Fruit fly (Drosophila melanogaster) whole organism, embryonic: Measurements from ENCODE around the gene CG42342.
A peak's percentile ranks its signal among the peaks of the same experiment; 100 is the strongest.

Experiments used
- Atf3 ChIP-seq: fragments of 200-800 bp; sonication (Bioruptor generic); optimal IDR thresholded peaks from 3 replicates; lab custom pipeline; 2016; ENCODE audit warnings: missing biosample characterization, missing genetic modification characterization
- B-H1 ChIP-seq: fragments of 200-800 bp; sonication (Bioruptor generic); IDR thresholded peaks from 3 replicates; pipeline ENCODE4 v1.3.6; 2022; ENCODE audit warnings: missing biosample characterization, missing genetic modification characterization
- Bgb ChIP-seq: fragments of 200-800 bp; sonication (Bioruptor generic); IDR thresholded peaks from 2 replicates; pipeline ENCODE4 v1.3.6; 2022; ENCODE audit warnings: missing biosample characterization, missing genetic modification characterization; ENCODE audit not compliant: partially characterized antibody
- C15 ChIP-seq: fragments of 200-800 bp; sonication (Bioruptor generic); IDR thresholded peaks from 3 replicates; pipeline ENCODE4 v1.3.6; 2022; ENCODE audit warnings: missing biosample characterization, missing genetic modification characterization
- CG10321 ChIP-seq: fragments of 200-800 bp; sonication (Bioruptor generic); IDR thresholded peaks from 2 replicates; pipeline ENCODE4 v1.3.6; 2022; ENCODE audit warnings: missing biosample characterization, missing genetic modification characterization
- CG10431 ChIP-seq: fragments of 200-800 bp; sonication (Bioruptor generic); optimal IDR thresholded peaks from 3 replicates; lab custom pipeline; 2018; ENCODE audit warnings: missing biosample characterization, mild to moderate bottlenecking, missing genetic modification characterization
- CG11723 ChIP-seq: fragments of 200-800 bp; sonication (Bioruptor generic); optimal IDR thresholded peaks from 2 replicates; lab custom pipeline; 2017; ENCODE audit warnings: missing biosample characterization, mild to moderate bottlenecking, missing genetic modification characterization
- CG12769 ChIP-seq: fragments of 200-800 bp; sonication (Bioruptor generic); optimal IDR thresholded peaks from 2 replicates; lab custom pipeline; 2019; ENCODE audit warnings: missing biosample characterization, mild to moderate bottlenecking, missing genetic modification characterization, moderate library complexity
- CG12942 ChIP-seq: fragments of 200-800 bp; sonication (Bioruptor generic); optimal IDR thresholded peaks from 3 replicates; lab custom pipeline; 2016; ENCODE audit warnings: missing biosample characterization, missing genetic modification characterization
- CG1529 ChIP-seq: fragments of 200-800 bp; sonication (Bioruptor generic); optimal IDR thresholded peaks from 3 replicates; lab custom pipeline; 2018; ENCODE audit warnings: missing biosample characterization, missing genetic modification characterization
- CG1647 ChIP-seq: fragments of 200-800 bp; sonication (Bioruptor generic); optimal IDR thresholded peaks from 3 replicates; lab custom pipeline; 2016; ENCODE audit warnings: missing biosample characterization, missing genetic modification characterization
- CG17361 ChIP-seq: fragments of 200-800 bp; sonication (Bioruptor generic); IDR thresholded peaks from 3 replicates; pipeline ENCODE4 v1.3.6; 2022; ENCODE audit warnings: missing biosample characterization, missing genetic modification characterization
- CG2116 ChIP-seq: fragments of 200-800 bp; sonication (Bioruptor generic); optimal IDR thresholded peaks from 3 replicates; lab custom pipeline; 2018; ENCODE audit warnings: missing biosample characterization, mild to moderate bottlenecking, missing genetic modification characterization
- CG2678 ChIP-seq: fragments of 200-800 bp; sonication (Bioruptor generic); optimal IDR thresholded peaks from 3 replicates; lab custom pipeline; 2019; ENCODE audit warnings: missing biosample characterization, mild to moderate bottlenecking, missing genetic modification characterization, moderate library complexity
- CG34224 ChIP-seq: fragments of 200-800 bp; sonication (Bioruptor generic); IDR thresholded peaks from 3 replicates; pipeline ENCODE4 v1.3.6; 2022; ENCODE audit warnings: missing biosample characterization, missing genetic modification characterization; ENCODE audit not compliant: partially characterized antibody
- CG34376 ChIP-seq: fragments of 200-800 bp; sonication (Bioruptor generic); optimal IDR thresholded peaks from 2 replicates; lab custom pipeline; 2018; ENCODE audit warnings: missing biosample characterization, mild to moderate bottlenecking, missing genetic modification characterization
- CG4360 ChIP-seq: fragments of 200-800 bp; sonication (Bioruptor generic); IDR thresholded peaks from 2 replicates; pipeline ENCODE4 v1.3.6; 2022; ENCODE audit warnings: missing biosample characterization, missing genetic modification characterization
- CG6854 ChIP-seq: fragments of 200-800 bp; sonication (Bioruptor generic); optimal IDR thresholded peaks from 3 replicates; lab custom pipeline; 2017; ENCODE audit warnings: missing biosample characterization, mild to moderate bottlenecking, missing genetic modification characterization
- CG7839 ChIP-seq: fragments of 200-800 bp; sonication (Bioruptor generic); optimal IDR thresholded peaks from 3 replicates; lab custom pipeline; 2018; ENCODE audit warnings: missing biosample characterization, mild to moderate bottlenecking, missing genetic modification characterization, moderate library complexity
- CrebB ChIP-seq: fragments of 200-800 bp; sonication (Bioruptor generic); optimal IDR thresholded peaks from 3 replicates; lab custom pipeline; 2018; ENCODE audit warnings: missing biosample characterization, mild to moderate bottlenecking, missing genetic modification characterization
- Dbx ChIP-seq: fragments of 200-800 bp; sonication (Bioruptor generic); IDR thresholded peaks from 3 replicates; pipeline ENCODE4 v1.3.6; 2022; ENCODE audit warnings: missing biosample characterization, missing genetic modification characterization
- Deaf1 ChIP-seq: fragments of 200-800 bp; optimal IDR thresholded peaks from 3 replicates; lab custom pipeline; 2019; ENCODE audit warnings: missing biosample characterization, mild to moderate bottlenecking, missing genetic modification characterization, moderate library complexity
- Dip3 ChIP-seq: fragments of 200-800 bp; sonication (Bioruptor generic); optimal IDR thresholded peaks from 3 replicates; lab custom pipeline; 2016; ENCODE audit warnings: missing biosample characterization, missing genetic modification characterization
- E2f1 ChIP-seq: fragments of 200-800 bp; sonication (Bioruptor generic); IDR thresholded peaks from 2 replicates; pipeline ENCODE4 v1.3.6; 2022; ENCODE audit warnings: missing biosample characterization, missing genetic modification characterization
- Meics ChIP-seq: fragments of 200-800 bp; sonication (Bioruptor generic); optimal IDR thresholded peaks from 2 replicates; lab custom pipeline; 2017; ENCODE audit warnings: missing biosample characterization, mild to moderate bottlenecking, missing genetic modification characterization
- NK7.1 ChIP-seq: fragments of 200-800 bp; sonication (Bioruptor generic); optimal IDR thresholded peaks from 3 replicates; lab custom pipeline; 2016; ENCODE audit warnings: missing biosample characterization, missing genetic modification characterization
- Six4 ChIP-seq: fragments of 200-800 bp; sonication (Bioruptor generic); optimal IDR thresholded peaks from 2 replicates; lab custom pipeline; 2016; ENCODE audit warnings: missing biosample characterization, missing genetic modification characterization
- Stat92E ChIP-seq, 3 experiments: fragments of >200 bp in 2 of 3; fragments of 200-800 bp in 1 of 3; sonication (Bioruptor generic) in 1 of 3; optimal IDR thresholded peaks; 2 replicates each; lab custom pipeline; 2017 to 2019; ENCODE audit warnings: missing biosample characterization in 3 of 3, missing genetic modification characterization in 3 of 3, mild to moderate bottlenecking in 1 of 3, moderate library complexity in 1 of 3
- ap ChIP-seq: fragments of 200-800 bp; sonication (Bioruptor generic); IDR thresholded peaks from 2 replicates; pipeline ENCODE4 v1.3.6; 2022; ENCODE audit warnings: missing biosample characterization, missing genetic modification characterization
- ara ChIP-seq: fragments of 200-800 bp; sonication (Bioruptor generic); IDR thresholded peaks from 2 replicates; pipeline ENCODE4 v1.3.6; 2022; ENCODE audit warnings: missing biosample characterization, missing genetic modification characterization
- bcd ChIP-seq: fragments of 200-800 bp; sonication (Bioruptor generic); optimal IDR thresholded peaks from 2 replicates; lab custom pipeline; 2017; ENCODE audit warnings: missing biosample characterization, mild to moderate bottlenecking, missing genetic modification characterization
- bowl ChIP-seq: fragments of 200-800 bp; sonication (Bioruptor generic); IDR thresholded peaks from 2 replicates; pipeline ENCODE4 v1.3.6; 2022; ENCODE audit warnings: missing biosample characterization, missing genetic modification characterization
- cad ChIP-seq: fragments of >200 bp; optimal IDR thresholded peaks from 2 replicates; lab custom pipeline; 2017; ENCODE audit warnings: missing biosample characterization, missing genetic modification characterization
- cg ChIP-seq: fragments of 200-800 bp; sonication (Bioruptor generic); optimal IDR thresholded peaks from 3 replicates; lab custom pipeline; 2019; ENCODE audit warnings: missing biosample characterization, mild to moderate bottlenecking, missing genetic modification characterization, moderate library complexity
- dan ChIP-seq: fragments of 200-800 bp; sonication (Bioruptor generic); IDR thresholded peaks from 2 replicates; pipeline ENCODE4 v1.3.6; 2022; ENCODE audit warnings: missing biosample characterization, missing genetic modification characterization
- dm ChIP-seq: fragments of 200-800 bp; sonication (Bioruptor generic); optimal IDR thresholded peaks from 3 replicates; lab custom pipeline; 2016; ENCODE audit warnings: missing biosample characterization, missing genetic modification characterization
- ewg ChIP-seq: fragments of 200-800 bp; sonication (Bioruptor generic); optimal IDR thresholded peaks from 3 replicates; lab custom pipeline; 2017; ENCODE audit warnings: mild to moderate bottlenecking, missing biosample characterization, missing genetic modification reagents, missing genetic modification characterization
- eyg ChIP-seq: fragments of 200-800 bp; sonication (Bioruptor generic); optimal IDR thresholded peaks from 3 replicates; lab custom pipeline; 2016; ENCODE audit warnings: missing biosample characterization, missing genetic modification characterization
- fd102C ChIP-seq: fragments of 200-800 bp; sonication (Bioruptor generic); optimal IDR thresholded peaks from 2 replicates; lab custom pipeline; 2018; ENCODE audit warnings: missing biosample characterization, mild to moderate bottlenecking, missing genetic modification characterization, moderate library complexity
- gsb-n ChIP-seq: fragments of 200-800 bp; sonication (Bioruptor generic); optimal IDR thresholded peaks from 3 replicates; lab custom pipeline; 2018; ENCODE audit warnings: missing biosample characterization, mild to moderate bottlenecking, missing genetic modification characterization
- h ChIP-seq: fragments of >200 bp; optimal IDR thresholded peaks from 2 replicates; lab custom pipeline; 2017
- ind ChIP-seq: fragments of 200-800 bp; sonication (Bioruptor generic); optimal IDR thresholded peaks from 3 replicates; lab custom pipeline; 2016; ENCODE audit warnings: missing biosample characterization, missing genetic modification characterization
- jigr1 ChIP-seq: fragments of 200-800 bp; sonication (Bioruptor generic); IDR thresholded peaks from 3 replicates; pipeline ENCODE4 v1.3.6; 2022; ENCODE audit warnings: missing biosample characterization, missing genetic modification characterization
- kah ChIP-seq: fragments of 200-800 bp; sonication (Bioruptor generic); optimal IDR thresholded peaks from 2 replicates; lab custom pipeline; 2018; ENCODE audit warnings: missing biosample characterization, mild to moderate bottlenecking, missing genetic modification characterization
- mam ChIP-seq: fragments of 200-800 bp; sonication (Bioruptor generic); optimal IDR thresholded peaks from 3 replicates; lab custom pipeline; 2016; ENCODE audit warnings: missing biosample characterization, missing genetic modification characterization
- pum ChIP-seq: fragments of 200-800 bp; sonication (Bioruptor generic); optimal IDR thresholded peaks from 2 replicates; lab custom pipeline; 2016; ENCODE audit warnings: missing biosample characterization, missing genetic modification characterization
- pzg ChIP-seq: fragments of 200-800 bp; sonication (Bioruptor generic); optimal IDR thresholded peaks from 3 replicates; lab custom pipeline; 2018; ENCODE audit warnings: missing biosample characterization, mild to moderate bottlenecking, missing genetic modification characterization, moderate library complexity
- repo ChIP-seq: fragments of 200-800 bp; sonication (Bioruptor generic); optimal IDR thresholded peaks from 2 replicates; lab custom pipeline; 2016; ENCODE audit warnings: missing biosample characterization, missing genetic modification characterization
- ro ChIP-seq: fragments of 200-800 bp; sonication (Bioruptor generic); IDR thresholded peaks from 2 replicates; pipeline ENCODE4 v1.3.6; 2022; ENCODE audit warnings: missing biosample characterization, missing genetic modification characterization
- row ChIP-seq: fragments of 200-800 bp; sonication (Bioruptor generic); IDR thresholded peaks from 3 replicates; pipeline ENCODE4 v1.3.6; 2022; ENCODE audit warnings: missing biosample characterization, missing genetic modification characterization
- so ChIP-seq: fragments of 200-800 bp; sonication (Bioruptor generic); IDR thresholded peaks from 3 replicates; pipeline ENCODE4 v1.3.6; 2022; ENCODE audit warnings: missing biosample characterization, missing genetic modification characterization
- twi ChIP-seq: fragments of 200-800 bp; optimal IDR thresholded peaks from 2 replicates; lab custom pipeline; 2019; ENCODE audit warnings: missing biosample characterization, mild to moderate bottlenecking, missing genetic modification characterization, moderate library complexity
- vvl ChIP-seq: fragments of 200-800 bp; sonication (Bioruptor generic); IDR thresholded peaks from 2 replicates; pipeline ENCODE4 v1.3.6; 2022; ENCODE audit warnings: missing biosample characterization, missing genetic modification characterization

Gene CG42342

dm6 chr3R:16614241-16614640 lies 111.7 kb downstream of the CG42342 start, which contains the start of gene CG10340 (continued):
- TF ChIP-seq bcd (no peak), CG34376 (GFP tag; lab: Kevin White, UChicago) (no peak), Six4 (GFP tag; lab: Kevin White, UChicago) (no peak), C15 (GFP tag; lab: Robert Waterston, UW) (no peak), CG2678 (no peak), CG34224 (GFP tag; lab: Robert Waterston, UW) (peak; percentile 84), so (GFP tag; lab: Robert Waterston, UW) (no peak), ap (GFP tag; lab: Robert Waterston, UW) (no peak), twi (tag; lab: Kevin White, UChicago) (no peak), Stat92E (GFP tag; optimal IDR thresholded peaks at IDR 0.05; lab: Kevin White, UChicago) (no peak), pum (GFP tag; lab: Kevin White, UChicago) (no peak), CG2116 (GFP tag; lab: Kevin White, UChicago) (peak; percentile 60), ind (GFP tag; lab: Kevin White, UChicago) (no peak), NK7.1 (GFP tag; lab: Kevin White, UChicago) (no peak), Deaf1 (tag; lab: Kevin White, UChicago) (no peak), CG10321 (no peak), E2f1 (GFP tag; lab: Robert Waterston, UW) (no peak), cad (GFP tag; lab: Kevin White, UChicago) (no peak), gsb-n (tag; lab: Kevin White, UChicago) (no peak), ewg (GFP tag; lab: Kevin White, UChicago) (peak; percentile 91), CrebB (tag; lab: Kevin White, UChicago) (no peak), ro (GFP tag; lab: Robert Waterston, UW) (no peak), CG1529 (no peak), fd102C (GFP tag; lab: Kevin White, UChicago) (no peak), CG10431 (no peak), jigr1 (GFP tag; lab: Robert Waterston, UW) (no peak), CG17361 (GFP tag; lab: Robert Waterston, UW) (no peak), row (peak; percentile 64), Dip3 (no peak), CG11723 (GFP tag; lab: Kevin White, UChicago) (no peak), bowl (GFP tag; lab: Robert Waterston, UW) (no peak), kah (GFP tag; lab: Kevin White, UChicago) (no peak), Bgb (peak; percentile 86), pzg (GFP tag; lab: Kevin White, UChicago) (peak; percentile 59), Dbx (peak; percentile 43; the same call in 1 of the 3 replicates), mam (GFP tag; lab: Kevin White, UChicago) (peak; percentile 4), CG7839 (tag; lab: Kevin White, UChicago) (no peak), CG12769 (no peak), dan (GFP tag; lab: Robert Waterston, UW) (no peak), Atf3 (GFP tag; lab: Kevin White, UChicago) (no peak), CG12942 (GFP tag; lab: Kevin White, UChicago) (no peak), repo (no peak), cg (GFP tag; lab: Kevin White, UChicago) (no peak), h (lab: Kevin White, UChicago) (no peak), dm (peak; percentile 41), CG6854 (GFP tag; lab: Kevin White, UChicago) (no peak), eyg (GFP tag; lab: Kevin White, UChicago) (no peak), Meics (GFP tag; lab: Kevin White, UChicago) (no peak), B-H1 (GFP tag; lab: Robert Waterston, UW) (no peak), vvl (GFP tag; lab: Robert Waterston, UW) (peak; percentile 64), CG4360 (GFP tag; lab: Robert Waterston, UW) (no peak), ara (no peak), CG1647 (GFP tag; lab: Kevin White, UChicago) (no peak)
